Fruit fly (Drosophila melanogaster): ENCODE measurements around the gene CG2278.

CG2278 gene

DNA sequence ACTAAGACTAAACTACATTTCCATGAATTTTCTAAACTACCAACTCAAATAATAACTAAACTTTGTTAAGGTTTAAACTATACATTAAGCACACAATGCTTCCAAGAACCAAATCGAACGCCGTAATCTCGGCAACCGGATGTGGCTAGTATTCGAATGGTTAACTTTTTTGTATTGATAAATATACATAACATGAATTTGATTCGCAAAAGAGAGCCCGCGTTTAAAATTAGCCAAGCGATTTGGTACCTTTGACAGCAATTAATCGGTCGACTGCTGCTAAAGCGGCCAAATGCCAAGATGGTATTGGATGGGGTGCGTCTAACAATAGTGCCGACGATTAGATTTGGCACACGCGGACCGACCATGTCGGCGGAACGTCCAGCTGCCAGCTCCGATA lies 22.4 kb downstream of the CG2278 start, which contains the start of gene CG15336:
Gene CG15336, plus strand, starts transcription at position 301 of the 400 bp plus-strand sequence.
- TF ChIP-seq Snoo (tag; optimal IDR thresholded peaks at IDR 0.05) (no peak), D1 (tag; optimal IDR thresholded peaks at IDR 0.05) (no peak), Ets98B (GFP tag; IDR thresholded peaks at IDR 0.05) (no peak), CG15710 (tag; optimal IDR thresholded peaks at IDR 0.05) (no peak), Pif1A (GFP tag; optimal IDR thresholded peaks at IDR 0.05) (no peak), CG13204 (GFP tag; optimal IDR thresholded peaks at IDR 0.05) (no peak), CG32121 (GFP tag; IDR thresholded peaks at IDR 0.05) (no peak), CG34367 (tag; optimal IDR thresholded peaks at IDR 0.05) (no peak), Pif1B (GFP tag; optimal IDR thresholded peaks at IDR 0.05) (no peak), CG10348 (GFP tag; IDR thresholded peaks at IDR 0.05) (no peak), EcR (GFP tag; optimal IDR thresholded peaks at IDR 0.05) (no peak)

DNA sequence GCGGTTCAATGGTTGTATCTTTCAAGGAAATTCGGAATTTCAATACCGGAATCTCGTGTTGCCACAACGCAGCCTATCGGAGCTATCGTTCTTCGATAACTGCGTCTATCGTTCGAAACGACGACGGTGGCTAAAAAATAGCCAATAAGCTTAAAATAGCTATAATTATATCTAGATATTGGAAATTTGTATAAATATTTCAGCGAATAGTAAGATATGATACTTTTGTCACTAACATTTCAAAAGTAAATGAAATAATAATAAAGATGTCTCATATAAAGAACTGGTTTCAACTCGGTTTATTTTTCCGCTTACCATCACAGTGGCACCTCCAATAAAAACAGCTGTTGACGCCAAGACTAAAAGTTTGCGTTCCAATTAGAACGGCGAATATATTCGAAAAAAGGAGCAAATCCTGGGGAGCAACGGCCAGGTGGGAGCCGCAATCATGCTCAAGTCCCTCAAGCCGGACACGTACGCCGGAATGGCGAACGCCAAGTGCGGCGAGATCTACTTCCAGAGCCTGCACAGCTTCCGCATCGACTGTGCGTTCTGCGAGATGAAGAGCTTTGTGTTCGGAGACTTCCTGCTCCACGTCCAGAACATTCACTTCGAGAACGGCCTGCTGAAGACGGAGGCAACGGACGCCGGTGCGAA lies 24.4 kb downstream of the CG2278 start, which contains the start of the genes alpha-PheRS and CG2129:
Gene alpha-PheRS, minus strand, starts transcription at position 102 of the 657 bp plus-strand sequence.
Gene CG2129, plus strand, starts transcription at position 339 of the 657 bp plus-strand sequence.
- TF ChIP-seq CG8159 (tag; optimal IDR thresholded peaks at IDR 0.05): peak; percentile 17
- TF ChIP-seq CG13204 (GFP tag; optimal IDR thresholded peaks at IDR 0.05): no peak
- TF ChIP-seq CG32121 (GFP tag; IDR thresholded peaks at IDR 0.05): 0 out of 2 replicates have a peak, but pooled peaks have one; percentile 14
- TF ChIP-seq CG34367 (tag; optimal IDR thresholded peaks at IDR 0.05): no peak
- TF ChIP-seq CG14655 (GFP tag; optimal IDR thresholded peaks at IDR 0.05): no peak
- TF ChIP-seq Ets98B (GFP tag; IDR thresholded peaks at IDR 0.05): no peak
- no peak for TF ChIP-seq D1 (tag; optimal IDR thresholded peaks at IDR 0.05)
- peak; percentile 6 for TF ChIP-seq CG9948 (tag; optimal IDR thresholded peaks at IDR 0.05)
- no peak for TF ChIP-seq fd96Ca (GFP tag; IDR thresholded peaks at IDR 0.05)
- TF ChIP-seq CG15710 (tag; optimal IDR thresholded peaks at IDR 0.05): peak; percentile 29
- no peak for TF ChIP-seq Pif1A (GFP tag; optimal IDR thresholded peaks at IDR 0.05)
- TF ChIP-seq Snoo (tag; optimal IDR thresholded peaks at IDR 0.05): no peak
- no peak for TF ChIP-seq rn (GFP tag; IDR thresholded peaks at IDR 0.05)
- no peak for TF ChIP-seq CG12605 (GFP tag; IDR thresholded peaks at IDR 0.05)
- TF ChIP-seq gl (tag; optimal IDR thresholded peaks at IDR 0.05): no peak
- peak; percentile 2 for TF ChIP-seq CG17806 (tag; optimal IDR thresholded peaks at IDR 0.05)

DNA sequence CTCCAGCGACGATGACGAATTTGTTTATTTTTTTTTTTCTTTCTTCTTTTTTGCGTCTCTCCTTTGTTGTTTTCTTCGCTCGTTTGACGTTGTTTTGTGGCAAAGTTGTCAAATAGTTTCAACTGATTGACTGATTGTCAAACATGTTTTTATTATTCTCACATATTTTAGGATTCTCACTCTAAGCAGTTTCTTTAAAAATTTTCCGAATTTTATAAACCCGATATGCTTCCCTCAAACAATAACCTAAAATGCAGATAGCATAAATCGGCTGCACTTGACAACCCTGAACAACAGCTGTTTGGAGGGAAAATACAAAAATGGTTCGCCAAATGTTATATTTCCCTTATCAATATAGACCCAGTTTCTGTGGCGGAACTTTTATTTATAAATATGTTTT lies 26.5 kb downstream of the CG2278 start, which contains the start of gene CG17982:
Gene CG17982, minus strand, starts transcription at position 299 of the 400 bp plus-strand sequence.
- TF ChIP-seq CG15710 (tag; optimal IDR thresholded peaks at IDR 0.05) (peak; percentile 87), CG8301 (tag; optimal IDR thresholded peaks at IDR 0.05) (peak; percentile 83), CG14655 (GFP tag; optimal IDR thresholded peaks at IDR 0.05) (no peak), CG12605 (GFP tag; IDR thresholded peaks at IDR 0.05) (peak; percentile 66), rn (GFP tag; IDR thresholded peaks at IDR 0.05) (peak; percentile 60), CG8159 (tag; optimal IDR thresholded peaks at IDR 0.05) (peak; percentile 88), CG34367 (tag; optimal IDR thresholded peaks at IDR 0.05) (peak; percentile 86), Pif1B (GFP tag; optimal IDR thresholded peaks at IDR 0.05) (peak; percentile 93), CG9948 (tag; optimal IDR thresholded peaks at IDR 0.05) (peak; percentile 81), CG17806 (tag; optimal IDR thresholded peaks at IDR 0.05) (peak; percentile 89), EcR (GFP tag; optimal IDR thresholded peaks at IDR 0.05) (no peak), Pif1A (GFP tag; optimal IDR thresholded peaks at IDR 0.05) (peak; percentile 94), Snoo (tag; optimal IDR thresholded peaks at IDR 0.05) (peak; percentile 87), Ets98B (GFP tag; IDR thresholded peaks at IDR 0.05) (peak; percentile 87), CG32121 (GFP tag; IDR thresholded peaks at IDR 0.05) (peak; percentile 85), CG10348 (GFP tag; IDR thresholded peaks at IDR 0.05) (peak; percentile 18; the same call in 1 of the 2 replicates), gl (tag; optimal IDR thresholded peaks at IDR 0.05) (peak; percentile 75), fd96Ca (GFP tag; IDR thresholded peaks at IDR 0.05) (peak; percentile 87), CG13204 (GFP tag; optimal IDR thresholded peaks at IDR 0.05) (no peak), D1 (tag; optimal IDR thresholded peaks at IDR 0.05) (no peak), CG4496 (GFP tag; IDR thresholded peaks at IDR 0.05) (peak; percentile 93)

DNA sequence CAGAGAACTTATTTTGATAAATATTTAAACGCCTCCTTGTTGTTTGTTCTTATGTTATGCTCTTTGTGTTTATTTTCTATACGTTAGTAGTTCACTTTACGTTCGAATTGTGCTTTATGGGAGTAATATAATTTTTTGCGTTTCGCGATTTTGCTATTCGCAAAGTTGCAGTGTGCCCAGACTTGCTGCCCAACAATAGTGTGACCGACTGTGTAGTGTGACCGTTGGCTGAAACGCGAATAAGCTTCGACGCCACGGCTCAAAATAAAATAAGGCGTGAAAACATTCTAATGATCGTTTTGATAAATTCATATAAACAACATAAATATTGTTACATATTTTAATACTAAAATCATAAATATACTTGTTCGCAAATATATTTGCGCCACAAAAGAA lies 28.0 kb downstream of the CG2278 start, which contains the start of gene Smox:
Gene Smox, minus strand, starts transcription at position 213 of the 396 bp plus-strand sequence.
- TF ChIP-seq CG8301 (tag; optimal IDR thresholded peaks at IDR 0.05) (no peak), rn (GFP tag; IDR thresholded peaks at IDR 0.05) (no peak), Pif1B (GFP tag; optimal IDR thresholded peaks at IDR 0.05) (no peak), CG32121 (GFP tag; IDR thresholded peaks at IDR 0.05) (no peak), CG34367 (tag; optimal IDR thresholded peaks at IDR 0.05) (no peak), EcR (GFP tag; optimal IDR thresholded peaks at IDR 0.05) (no peak), Pif1A (GFP tag; optimal IDR thresholded peaks at IDR 0.05) (no peak), CG17806 (tag; optimal IDR thresholded peaks at IDR 0.05) (no peak), CG13204 (GFP tag; optimal IDR thresholded peaks at IDR 0.05) (no peak), CG9948 (tag; optimal IDR thresholded peaks at IDR 0.05) (no peak), CG12605 (GFP tag; IDR thresholded peaks at IDR 0.05) (no peak), gl (tag; optimal IDR thresholded peaks at IDR 0.05) (no peak), Ets98B (GFP tag; IDR thresholded peaks at IDR 0.05) (no peak), CG15710 (tag; optimal IDR thresholded peaks at IDR 0.05) (no peak), D1 (tag; optimal IDR thresholded peaks at IDR 0.05) (no peak), CG14655 (GFP tag; optimal IDR thresholded peaks at IDR 0.05) (no peak), CG4496 (GFP tag; IDR thresholded peaks at IDR 0.05) (no peak)

DNA sequence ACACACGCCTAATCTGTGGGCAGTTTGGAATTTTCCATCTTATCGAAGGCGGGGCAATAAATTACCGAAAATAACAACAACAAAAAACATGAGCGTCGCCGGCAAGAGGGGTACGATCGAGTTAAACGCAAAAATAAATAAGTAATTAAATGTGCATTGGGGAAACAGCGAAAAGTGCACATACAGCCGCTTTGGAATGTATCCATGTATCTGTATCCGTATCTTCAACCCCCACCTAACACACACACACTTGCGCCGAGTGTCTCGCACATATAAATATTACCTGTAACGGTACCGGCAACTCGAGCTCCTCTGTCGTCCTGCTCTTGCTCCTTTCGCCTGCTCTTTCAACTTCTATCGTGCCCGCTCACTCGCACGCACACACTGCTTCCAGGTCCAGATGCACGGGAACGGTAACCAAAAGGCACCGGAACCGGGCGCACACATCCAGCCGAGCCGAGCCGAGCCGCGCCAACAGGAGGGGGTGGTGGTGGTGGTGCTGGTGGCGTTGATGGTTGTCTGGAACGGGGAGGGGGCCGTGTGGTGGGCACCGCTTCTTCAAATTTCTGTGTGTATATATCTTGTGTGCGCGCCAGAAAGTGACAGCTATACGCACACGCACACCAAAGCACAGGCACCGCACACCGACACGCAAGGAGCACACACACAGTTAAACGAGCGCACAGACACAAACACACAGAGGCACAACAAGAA lies 28.6 kb downstream of the CG2278 start:
- TF ChIP-seq fd96Ca (GFP tag; IDR thresholded peaks at IDR 0.05) (peak; percentile 5; the same call in 1 of the 3 replicates), gl (tag; optimal IDR thresholded peaks at IDR 0.05) (no peak), EcR (GFP tag; optimal IDR thresholded peaks at IDR 0.05) (peak; percentile 40), CG8301 (tag; optimal IDR thresholded peaks at IDR 0.05) (peak; percentile 12), Ets98B (GFP tag; IDR thresholded peaks at IDR 0.05) (peak; percentile 51; the same call in 1 of the 2 replicates), CG12605 (GFP tag; IDR thresholded peaks at IDR 0.05) (peak; percentile 54), Pif1A (GFP tag; optimal IDR thresholded peaks at IDR 0.05) (peak; percentile 16), CG8159 (tag; optimal IDR thresholded peaks at IDR 0.05) (peak; percentile 17), CG34367 (tag; optimal IDR thresholded peaks at IDR 0.05) (no peak), CG32121 (GFP tag; IDR thresholded peaks at IDR 0.05) (peak; percentile 66), CG10348 (GFP tag; IDR thresholded peaks at IDR 0.05) (0 out of 2 replicates have a peak, but pooled peaks have one; percentile 20), CG15710 (tag; optimal IDR thresholded peaks at IDR 0.05) (peak; percentile 4), D1 (tag; optimal IDR thresholded peaks at IDR 0.05) (no peak), CG14655 (GFP tag; optimal IDR thresholded peaks at IDR 0.05) (no peak), CG9948 (tag; optimal IDR thresholded peaks at IDR 0.05) (no peak), CG13204 (GFP tag; optimal IDR thresholded peaks at IDR 0.05) (peak; percentile 94), CG17806 (tag; optimal IDR thresholded peaks at IDR 0.05) (no peak), CG4496 (GFP tag; IDR thresholded peaks at IDR 0.05) (peak; percentile 93), Pif1B (GFP tag; optimal IDR thresholded peaks at IDR 0.05) (no peak)

Data from whole organism, pupa.